Worm (Caenorhabditis elegans) whole organism, L4/young adult: ENCODE measurements around the gene F25G6.9.

ENCODE experiments used
- dao-5 ChIP-seq: sonication (generic microtip); optimal IDR thresholded peaks from 2 replicates; lab custom pipeline; 2016; ENCODE audit warnings: missing genotype, missing genetic modification characterization, moderate library complexity, missing compliant biosample characterization
- him-1 ChIP-seq: sonication (generic microtip); optimal IDR thresholded peaks from 2 replicates; lab custom pipeline; 2016; ENCODE audit warnings: missing genotype, missing genetic modification reagents, missing genetic modification characterization, missing compliant biosample characterization

- TF ChIP-seq dao-5 (tag; lab: Kevin White, UChicago): no peak
- TF ChIP-seq him-1: no peak
Observed at ce11 chrV:8525774-8526173, 44.0 kb downstream of the F25G6.9 start, which contains the start of gene otpl-6.
